Worm (Caenorhabditis elegans): ENCODE data around the gene W09D6.5.

The W09D6.5 gene

ce11 chrIII:11063259-11063658 is 25.0 kb upstream of the W09D6.5 start, which contains the start of gene rsa-2 (continued):
- no peak for TF ChIP-seq hlh-17 (GFP tag; optimal IDR thresholded peaks at IDR 0.05; ENCODE audit: borderline replicate concordance)
- no peak for TF ChIP-seq fkh-10 (GFP tag; optimal IDR thresholded peaks at IDR 0.05)
- no peak for TF ChIP-seq sptf-1 (tag; optimal IDR thresholded peaks at IDR 0.05)
- no peak for TF ChIP-seq ama-1 (optimal IDR thresholded peaks at IDR 0.05)
- peak; percentile 16 for TF ChIP-seq elt-2 (tag; optimal IDR thresholded peaks at IDR 0.05)
- TF ChIP-seq tbx-2 (tag; optimal IDR thresholded peaks at IDR 0.05), result peak; percentile 67
- no peak for TF ChIP-seq unc-62 (GFP tag; optimal IDR thresholded peaks at IDR 0.05)
- no peak for TF ChIP-seq mef-2 (tag; optimal IDR thresholded peaks at IDR 0.05)
- TF ChIP-seq snpc-4 (tag; optimal IDR thresholded peaks at IDR 0.05), result peak; percentile 61
- no peak for TF ChIP-seq pag-3 (tag; optimal IDR thresholded peaks at IDR 0.05; ENCODE audit: borderline replicate concordance, insufficient read depth)
- TF ChIP-seq nhr-90 (tag; optimal IDR thresholded peaks at IDR 0.05; ENCODE audit: poor library complexity), result peak; percentile 44
- no peak for TF ChIP-seq tlp-1 (tag; optimal IDR thresholded peaks at IDR 0.05)
- peak; percentile 70 for TF ChIP-seq mep-1 (tag; optimal IDR thresholded peaks at IDR 0.05)
- TF ChIP-seq nhr-11 (tag; optimal IDR thresholded peaks at IDR 0.05), result no peak
- no peak for TF ChIP-seq unc-130 (tag; optimal IDR thresholded peaks at IDR 0.05)
- TF ChIP-seq lir-3 (tag; optimal IDR thresholded peaks at IDR 0.05; ENCODE audit: poor library complexity), result no peak
- no peak for TF ChIP-seq C34B4.2 (tag; optimal IDR thresholded peaks at IDR 0.05)
- no peak for TF ChIP-seq unc-30 (tag; optimal IDR thresholded peaks at IDR 0.05)
- TF ChIP-seq nhr-84 (tag; optimal IDR thresholded peaks at IDR 0.05), result no peak
- TF ChIP-seq aly-2 (tag; optimal IDR thresholded peaks at IDR 0.05), result peak; percentile 29
- peak; percentile 35 for TF ChIP-seq fkh-8 (tag; optimal IDR thresholded peaks at IDR 0.05)
- peak; percentile 53 for TF ChIP-seq lin-14 (GFP tag; optimal IDR thresholded peaks at IDR 0.05)
- TF ChIP-seq ceh-90 (tag; optimal IDR thresholded peaks at IDR 0.05), result no peak
- TF ChIP-seq ceh-88 (GFP tag; IDR thresholded peaks at IDR 0.05), result no peak
- peak; percentile 14 for TF ChIP-seq lin-39 (tag; optimal IDR thresholded peaks at IDR 0.05)
- no peak for TF ChIP-seq ztf-4 (tag; optimal IDR thresholded peaks at IDR 0.05)
- TF ChIP-seq rnt-1 (tag; optimal IDR thresholded peaks at IDR 0.05), result peak; percentile 85
- TF ChIP-seq nhr-77 (tag; optimal IDR thresholded peaks at IDR 0.05), result no peak
- TF ChIP-seq ces-1 (GFP tag; optimal IDR thresholded peaks at IDR 0.05), result no peak
- no peak for TF ChIP-seq egl-27 (tag; optimal IDR thresholded peaks at IDR 0.05)
- peak in 1 of 2 experiments; percentile 41 for TF ChIP-seq ztf-11 (tag; optimal IDR thresholded peaks at IDR 0.05)
- peak; percentile 71 for TF ChIP-seq fkh-4 (tag; optimal IDR thresholded peaks at IDR 0.05; ENCODE audit: borderline replicate concordance)

- TF ChIP-seq nhr-47 (tag; optimal IDR thresholded peaks at IDR 0.05) (no peak), lin-39 (tag; optimal IDR thresholded peaks at IDR 0.05) (no peak), zag-1 (tag; optimal IDR thresholded peaks at IDR 0.05) (no peak), unc-98 (GFP tag; IDR thresholded peaks at IDR 0.05) (no peak), lin-14 (GFP tag; optimal IDR thresholded peaks at IDR 0.05) (no peak), ama-1 (optimal IDR thresholded peaks at IDR 0.05) (no peak), unc-130 (tag; optimal IDR thresholded peaks at IDR 0.05) (no peak), fkh-10 (GFP tag; optimal IDR thresholded peaks at IDR 0.05) (no peak), lin-35 (GFP tag; optimal IDR thresholded peaks at IDR 0.05) (no peak), nhr-12 (tag; optimal IDR thresholded peaks at IDR 0.05) (no peak), hlh-4 (tag; optimal IDR thresholded peaks at IDR 0.05) (no peak), lsy-2 (tag; optimal IDR thresholded peaks at IDR 0.05) (no peak), rnt-1 (tag; optimal IDR thresholded peaks at IDR 0.05) (no peak), blmp-1 (tag; optimal IDR thresholded peaks at IDR 0.05) (no peak), efl-1 (optimal IDR thresholded peaks at IDR 0.05) (no peak), efl-1 (GFP tag; optimal IDR thresholded peaks at IDR 0.05 in 1 of 2) (no peak), tlp-1 (tag; optimal IDR thresholded peaks at IDR 0.05) (no peak), nhr-84 (tag; optimal IDR thresholded peaks at IDR 0.05) (no peak), isw-1 (GFP tag; IDR thresholded peaks at IDR 0.05) (no peak)
Observed at ce11 chrIII:11064576-11064975, 23.7 kb upstream of the W09D6.5 start.

Measured in whole organism, L1 larva.